Fruit fly (Drosophila melanogaster) whole organism, embryonic: ENCODE results near the gene CG11560.

Experiments
- ATbp ChIP-seq: fragments of 200-800 bp; sonication (Bioruptor generic); optimal IDR thresholded peaks from 2 replicates; lab custom pipeline; 2017; ENCODE audit warnings: missing biosample characterization, mild to moderate bottlenecking, missing genetic modification characterization, missing genetic modification reagents
- Antp ChIP-seq: fragments of 200-800 bp; sonication (Bioruptor generic); optimal IDR thresholded peaks from 3 replicates; lab custom pipeline; 2016; ENCODE audit warnings: missing biosample characterization, missing genetic modification characterization
- Asciz ChIP-seq: fragments of 200-800 bp; sonication (Bioruptor generic); optimal IDR thresholded peaks from 2 replicates; lab custom pipeline; 2017; ENCODE audit warnings: missing biosample characterization, mild to moderate bottlenecking, missing genetic modification characterization, missing genetic modification reagents
- CG10366 ChIP-seq: fragments of 200-800 bp; sonication (Bioruptor generic); IDR thresholded peaks from 2 replicates; pipeline ENCODE4 v1.3.6; 2022; ENCODE audit warnings: missing biosample characterization, missing genetic modification characterization
- CG11085 ChIP-seq: fragments of 200-800 bp; sonication (Bioruptor generic); IDR thresholded peaks from 2 replicates; pipeline ENCODE4 v1.3.6; 2022; ENCODE audit warnings: missing biosample characterization, missing genetic modification characterization
- CG13424 ChIP-seq: fragments of 200-800 bp; sonication (Bioruptor generic); optimal IDR thresholded peaks from 2 replicates; lab custom pipeline; 2019; ENCODE audit warnings: missing biosample characterization, mild to moderate bottlenecking, missing genetic modification characterization, moderate library complexity
- CG14965 ChIP-seq: fragments of 200-800 bp; sonication (Bioruptor generic); optimal IDR thresholded peaks from 2 replicates; lab custom pipeline; 2016; ENCODE audit warnings: missing biosample characterization, missing genetic modification characterization, borderline replicate concordance
- CG15073 ChIP-seq: fragments of 200-800 bp; sonication (Bioruptor generic); optimal IDR thresholded peaks from 2 replicates; lab custom pipeline; 2016; ENCODE audit warnings: missing biosample characterization, missing genetic modification characterization
- CG1529 ChIP-seq: fragments of 200-800 bp; sonication (Bioruptor generic); optimal IDR thresholded peaks from 3 replicates; lab custom pipeline; 2018; ENCODE audit warnings: missing biosample characterization, missing genetic modification characterization
- CG17385 ChIP-seq: fragments of 200-800 bp; sonication (Bioruptor generic); optimal IDR thresholded peaks from 3 replicates; lab custom pipeline; 2018; ENCODE audit warnings: missing biosample characterization, mild to moderate bottlenecking, missing genetic modification characterization
- CG17912 ChIP-seq: fragments of 200-800 bp; sonication (Bioruptor generic); optimal IDR thresholded peaks from 2 replicates; lab custom pipeline; 2018; ENCODE audit warnings: missing biosample characterization, mild to moderate bottlenecking, missing genetic modification characterization
- CG18262 ChIP-seq: fragments of 200-800 bp; optimal IDR thresholded peaks from 3 replicates; lab custom pipeline; 2019; ENCODE audit warnings: missing biosample characterization, mild to moderate bottlenecking, missing genetic modification characterization, moderate library complexity
- CG2116 ChIP-seq: fragments of 200-800 bp; sonication (Bioruptor generic); optimal IDR thresholded peaks from 3 replicates; lab custom pipeline; 2018; ENCODE audit warnings: missing biosample characterization, mild to moderate bottlenecking, missing genetic modification characterization
- CG2129 ChIP-seq: fragments of 200-800 bp; sonication (Bioruptor generic); IDR thresholded peaks from 2 replicates; pipeline ENCODE4 v1.3.6; 2022; ENCODE audit warnings: missing biosample characterization, missing genetic modification characterization; ENCODE audit not compliant: partially characterized antibody
- CG2875 ChIP-seq: fragments of 200-800 bp; sonication (Bioruptor generic); optimal IDR thresholded peaks from 2 replicates; lab custom pipeline; 2017; ENCODE audit warnings: missing biosample characterization, mild to moderate bottlenecking, missing genetic modification characterization, missing genetic modification reagents
- CG3065 ChIP-seq: fragments of 200-800 bp; sonication (Bioruptor generic); optimal IDR thresholded peaks from 2 replicates; lab custom pipeline; 2016; ENCODE audit warnings: missing biosample characterization, missing genetic modification characterization
- CG4282 ChIP-seq: fragments of 200-800 bp; sonication (Bioruptor generic); optimal IDR thresholded peaks from 2 replicates; lab custom pipeline; 2016; ENCODE audit warnings: missing biosample characterization, missing genetic modification characterization
- CG4617 ChIP-seq: fragments of 200-800 bp; sonication (Bioruptor generic); optimal IDR thresholded peaks from 3 replicates; lab custom pipeline; 2016; ENCODE audit warnings: missing biosample characterization, missing genetic modification characterization, borderline replicate concordance
- CG4854 ChIP-seq: fragments of 200-800 bp; sonication (Bioruptor generic); optimal IDR thresholded peaks from 2 replicates; lab custom pipeline; 2016; ENCODE audit warnings: missing biosample characterization, missing genetic modification characterization, inconsistent platforms
- CG5245 ChIP-seq: fragments of 200-800 bp; sonication (Bioruptor generic); optimal IDR thresholded peaks from 3 replicates; lab custom pipeline; 2016; ENCODE audit warnings: missing biosample characterization, missing genetic modification characterization
- CG6683 ChIP-seq: fragments of 200-800 bp; sonication (Bioruptor generic); optimal IDR thresholded peaks from 2 replicates; lab custom pipeline; 2017; ENCODE audit warnings: missing biosample characterization, mild to moderate bottlenecking, missing genetic modification characterization, missing genetic modification reagents
- CG6689 ChIP-seq: fragments of 200-800 bp; sonication (Bioruptor generic); IDR thresholded peaks from 2 replicates; pipeline ENCODE4 v1.3.6; 2022; ENCODE audit warnings: missing biosample characterization, missing genetic modification characterization
- CG6765 ChIP-seq: fragments of 200-800 bp; sonication (Bioruptor generic); optimal IDR thresholded peaks from 3 replicates; lab custom pipeline; 2017; ENCODE audit warnings: missing biosample characterization, mild to moderate bottlenecking, missing genetic modification characterization
- CG7839 ChIP-seq: fragments of 200-800 bp; sonication (Bioruptor generic); optimal IDR thresholded peaks from 3 replicates; lab custom pipeline; 2018; ENCODE audit warnings: missing biosample characterization, mild to moderate bottlenecking, missing genetic modification characterization, moderate library complexity
- CG8359 ChIP-seq: fragments of 200-800 bp; sonication (Bioruptor generic); optimal IDR thresholded peaks from 2 replicates; lab custom pipeline; 2017; ENCODE audit warnings: missing biosample characterization, mild to moderate bottlenecking, missing genetic modification characterization, borderline replicate concordance
- CTCF ChIP-seq: fragments of 200-800 bp; sonication (Bioruptor generic); optimal IDR thresholded peaks from 2 replicates; lab custom pipeline; 2017; ENCODE audit warnings: missing biosample characterization, mild to moderate bottlenecking, missing genetic modification characterization, moderate library complexity
- Lhr ChIP-seq: fragments of 200-800 bp; sonication (Bioruptor generic); optimal IDR thresholded peaks from 3 replicates; lab custom pipeline; 2017; ENCODE audit warnings: mild to moderate bottlenecking, missing biosample characterization, missing genetic modification reagents, missing genetic modification characterization
- Lim3 ChIP-seq: fragments of 200-800 bp; sonication (Bioruptor generic); IDR thresholded peaks from 2 replicates; pipeline ENCODE4 v1.3.6; 2022; ENCODE audit warnings: missing biosample characterization, missing genetic modification characterization
- Meics ChIP-seq: fragments of 200-800 bp; sonication (Bioruptor generic); optimal IDR thresholded peaks from 2 replicates; lab custom pipeline; 2017; ENCODE audit warnings: missing biosample characterization, mild to moderate bottlenecking, missing genetic modification characterization
- Oli ChIP-seq: fragments of 200-800 bp; sonication (Bioruptor generic); optimal IDR thresholded peaks from 2 replicates; lab custom pipeline; 2018; ENCODE audit warnings: missing biosample characterization, mild to moderate bottlenecking, missing genetic modification characterization, moderate library complexity
- Vsx1 ChIP-seq: fragments of 200-800 bp; sonication (Bioruptor generic); optimal IDR thresholded peaks from 2 replicates; lab custom pipeline; 2017; ENCODE audit warnings: missing biosample characterization, mild to moderate bottlenecking, missing genetic modification characterization, missing genetic modification reagents
- ac ChIP-seq: fragments of 200-800 bp; sonication (Bioruptor generic); optimal IDR thresholded peaks from 3 replicates; lab custom pipeline; 2017; ENCODE audit warnings: missing biosample characterization, mild to moderate bottlenecking, missing genetic modification characterization
- amos ChIP-seq: fragments of 200-800 bp; sonication (Bioruptor generic); IDR thresholded peaks from 2 replicates; pipeline ENCODE4 v1.3.6; 2022; ENCODE audit warnings: missing biosample characterization, missing genetic modification characterization; ENCODE audit not compliant: partially characterized antibody
- dmrt99B ChIP-seq: fragments of 200-800 bp; sonication (Bioruptor generic); optimal IDR thresholded peaks from 2 replicates; lab custom pipeline; 2018; ENCODE audit warnings: missing biosample characterization, mild to moderate bottlenecking, missing genetic modification characterization, moderate library complexity
- eve ChIP-seq, 2 experiments: fragments of >200 bp; optimal IDR thresholded peaks; 2 replicates each; lab custom pipeline; 2017; ENCODE audit warnings: missing biosample characterization in 2 of 2, missing genetic modification characterization in 2 of 2
- eyg ChIP-seq: fragments of 200-800 bp; sonication (Bioruptor generic); optimal IDR thresholded peaks from 3 replicates; lab custom pipeline; 2016; ENCODE audit warnings: missing biosample characterization, missing genetic modification characterization
- gcm ChIP-seq: fragments of 200-800 bp; sonication (Bioruptor generic); optimal IDR thresholded peaks from 2 replicates; lab custom pipeline; 2019; ENCODE audit warnings: missing biosample characterization, mild to moderate bottlenecking, missing genetic modification characterization, moderate library complexity
- ind ChIP-seq: fragments of 200-800 bp; sonication (Bioruptor generic); optimal IDR thresholded peaks from 3 replicates; lab custom pipeline; 2016; ENCODE audit warnings: missing biosample characterization, missing genetic modification characterization
- kni ChIP-seq: fragments of 200-800 bp; sonication (Bioruptor generic); optimal IDR thresholded peaks from 3 replicates; lab custom pipeline; 2017; ENCODE audit warnings: mild to moderate bottlenecking, missing biosample characterization, missing genetic modification reagents, missing genetic modification characterization
- lab ChIP-seq: fragments of 200-800 bp; sonication (Bioruptor generic); optimal IDR thresholded peaks from 3 replicates; lab custom pipeline; 2017; ENCODE audit warnings: missing biosample characterization, missing genetic modification characterization, mild to moderate bottlenecking, moderate library complexity, missing genetic modification reagents
- luna ChIP-seq: fragments of 200-800 bp; sonication (Bioruptor generic); optimal IDR thresholded peaks from 2 replicates; lab custom pipeline; 2016; ENCODE audit warnings: missing biosample characterization, missing genetic modification characterization
- oc ChIP-seq: fragments of 200-800 bp; sonication (Bioruptor generic); optimal IDR thresholded peaks from 2 replicates; lab custom pipeline; 2018; ENCODE audit warnings: missing biosample characterization, mild to moderate bottlenecking, missing genetic modification characterization, moderate library complexity
- prd ChIP-seq, 3 experiments: fragments of >200 bp in 2 of 3; fragments of 200-800 bp in 1 of 3; sonication (Bioruptor generic) in 1 of 3; optimal IDR thresholded peaks in 2 of 3; IDR thresholded peaks in 1 of 3; 2 replicates in 2 of 3; 3 replicates in 1 of 3; pipeline versions ENCODE4 v1.3.6 to Lab custom; 2017 to 2022; ENCODE audit warnings: missing biosample characterization in 1 of 3, missing genetic modification characterization in 1 of 3
- sisA ChIP-seq: fragments of 200-800 bp; sonication (Bioruptor generic); IDR thresholded peaks from 2 replicates; pipeline ENCODE4 v1.3.6; 2022; ENCODE audit warnings: missing biosample characterization, missing genetic modification characterization
- slou ChIP-seq: fragments of 200-800 bp; sonication (Bioruptor generic); optimal IDR thresholded peaks from 3 replicates; lab custom pipeline; 2016; ENCODE audit warnings: missing biosample characterization, missing genetic modification characterization
- sqz ChIP-seq: fragments of 200-800 bp; sonication (Bioruptor generic); optimal IDR thresholded peaks from 3 replicates; lab custom pipeline; 2018; ENCODE audit warnings: missing biosample characterization, mild to moderate bottlenecking, missing genetic modification characterization
- stc ChIP-seq: fragments of 200-800 bp; sonication (Bioruptor generic); IDR thresholded peaks from 2 replicates; pipeline ENCODE4 v1.3.6; 2022; ENCODE audit warnings: missing biosample characterization, missing genetic modification characterization
- sug ChIP-seq: fragments of 200-800 bp; optimal IDR thresholded peaks from 2 replicates; lab custom pipeline; 2019; ENCODE audit warnings: missing biosample characterization, mild to moderate bottlenecking, missing genetic modification characterization, moderate library complexity
- tap ChIP-seq: fragments of 200-800 bp; optimal IDR thresholded peaks from 3 replicates; lab custom pipeline; 2019; ENCODE audit warnings: missing biosample characterization, mild to moderate bottlenecking, missing genetic modification characterization, moderate library complexity
- zen2 ChIP-seq: fragments of 200-800 bp; sonication (Bioruptor generic); IDR thresholded peaks from 3 replicates; pipeline ENCODE4 v1.3.6; 2022; ENCODE audit warnings: missing biosample characterization, missing genetic modification characterization; ENCODE audit not compliant: partially characterized antibody

The CG11560 gene

dm6 chr3L:12083861-12084260, 36.0 kb upstream of the CG11560 start (continued):
- TF ChIP-seq amos (GFP tag; lab: Robert Waterston, UW) (no peak), slou (GFP tag; lab: Kevin White, UChicago) (no peak), Oli (tag; lab: Kevin White, UChicago) (peak; percentile 20), CG7839 (tag; lab: Kevin White, UChicago) (peak; percentile 39), CG17385 (GFP tag; lab: Kevin White, UChicago) (peak; percentile 46), CG3065 (GFP tag; lab: Kevin White, UChicago) (peak; percentile 7), prd (optimal IDR thresholded peaks at IDR 0.05; lab: Kevin White, UChicago) (no peak), prd (GFP tag; IDR thresholded peaks at IDR 0.05; lab: Robert Waterston, UW) (0 out of 3 replicates have a peak, but pooled peaks have one; percentile 21), sug (tag; lab: Kevin White, UChicago) (peak; percentile 3), CG17912 (GFP tag; lab: Kevin White, UChicago) (peak; percentile 72), CG6689 (GFP tag; lab: Robert Waterston, UW) (peak; percentile 35; the same call in 1 of the 2 replicates), CG4617 (GFP tag; lab: Kevin White, UChicago) (no peak), CG6765 (GFP tag; lab: Kevin White, UChicago) (peak; percentile 43), Lim3 (GFP tag; lab: Robert Waterston, UW) (no peak), oc (peak; percentile 12), dmrt99B (tag; lab: Kevin White, UChicago) (peak; percentile 54), CG15073 (GFP tag; lab: Kevin White, UChicago) (no peak), tap (peak; percentile 72), lab (GFP tag; lab: Kevin White, UChicago) (peak; percentile 76), Vsx1 (peak; percentile 82), CG4854 (GFP tag; lab: Kevin White, UChicago) (peak; percentile 31), ac (peak; percentile 87), CG2116 (GFP tag; lab: Kevin White, UChicago) (peak; percentile 28), CG8359 (GFP tag; lab: Kevin White, UChicago) (peak; percentile 50), CTCF (peak; percentile 50), Asciz (GFP tag; lab: Kevin White, UChicago) (peak; percentile 85), sqz (GFP tag; lab: Kevin White, UChicago) (peak; percentile 70), CG4282 (no peak), sisA (GFP tag; lab: Robert Waterston, UW) (no peak), CG18262 (tag; lab: Kevin White, UChicago) (peak; percentile 69), Lhr (GFP tag; lab: Kevin White, UChicago) (peak; percentile 46), CG13424 (peak; percentile 55), CG11085 (GFP tag; lab: Robert Waterston, UW) (no peak), ind (no peak), gcm (GFP tag; lab: Kevin White, UChicago) (peak; percentile 71), CG2875 (GFP tag; lab: Kevin White, UChicago) (peak; percentile 74), Meics (GFP tag; lab: Kevin White, UChicago) (peak; percentile 16), eyg (GFP tag; lab: Kevin White, UChicago) (no peak), eve (GFP tag; optimal IDR thresholded peaks at IDR 0.05; lab: Kevin White, UChicago) (peak in 1 of 2 experiments; percentile 58), luna (GFP tag; lab: Kevin White, UChicago) (no peak), Antp (GFP tag; lab: Kevin White, UChicago) (no peak), CG10366 (GFP tag; lab: Robert Waterston, UW) (no peak), ATbp (GFP tag; lab: Kevin White, UChicago) (peak; percentile 87), CG14965 (peak; percentile 24), CG5245 (GFP tag; lab: Kevin White, UChicago) (no peak), stc (GFP tag; lab: Robert Waterston, UW) (peak; percentile 28; the same call in 1 of the 2 replicates), CG6683 (GFP tag; lab: Kevin White, UChicago) (peak; percentile 16), kni (peak; percentile 66), CG1529 (GFP tag; lab: Kevin White, UChicago) (peak; percentile 65), zen2 (no peak), CG2129 (GFP tag; lab: Robert Waterston, UW) (no peak)
